Worm (Caenorhabditis elegans): ENCODE data around the gene H20E11.3.

- TF ChIP-seq blmp-1 (tag; optimal IDR thresholded peaks at IDR 0.05; ENCODE audit: insufficient read depth) (no peak), alr-1 (tag; optimal IDR thresholded peaks at IDR 0.05) (no peak), R02D3.7 (tag; optimal IDR thresholded peaks at IDR 0.05) (no peak), ceh-82 (tag; optimal IDR thresholded peaks at IDR 0.05) (no peak)
Measured at ce11 chrIV:6804815-6805214, 19.8 kb upstream of the H20E11.3 start, which contains the start of gene C17H12.37.

Measured in whole organism, L2 larva.